Fruit fly (Drosophila melanogaster) whole organism, wandering third instar larva: ENCODE results near the gene PIG-B.

Source experiments
- Abd-B ChIP-seq: fragments of >200 bp; optimal IDR thresholded peaks from 2 replicates; lab custom pipeline; 2017; ENCODE audit warnings: missing biosample characterization, missing genetic modification characterization
- CG32264 ChIP-seq: fragments of 200-800 bp; sonication (Bioruptor generic); optimal IDR thresholded peaks from 2 replicates; lab custom pipeline; 2016; ENCODE audit warnings: missing biosample characterization, missing genetic modification characterization
- CG9705 ChIP-seq: fragments of 200-800 bp; sonication (Bioruptor generic); optimal IDR thresholded peaks from 2 replicates; lab custom pipeline; 2018; ENCODE audit warnings: missing biosample characterization, mild to moderate bottlenecking, missing genetic modification characterization
- CrebA ChIP-seq: fragments of 200-800 bp; sonication (Bioruptor generic); optimal IDR thresholded peaks from 2 replicates; lab custom pipeline; 2016; ENCODE audit warnings: missing biosample characterization, mild to moderate bottlenecking, missing genetic modification characterization, borderline replicate concordance
- Dfd ChIP-seq: fragments of >200 bp; optimal IDR thresholded peaks from 2 replicates; lab custom pipeline; 2017; ENCODE audit warnings: missing biosample characterization, missing genetic modification characterization
- Dif ChIP-seq: fragments of 200-275, 200-300 bp; sonication (Bioruptor generic); optimal IDR thresholded peaks from 2 replicates; lab custom pipeline; 2018; ENCODE audit warnings: missing biosample characterization, missing genetic modification characterization; ENCODE audit not compliant: partially characterized antibody
- GATAd ChIP-seq: sonication (Bioruptor generic); optimal IDR thresholded peaks from 2 replicates; lab custom pipeline; 2016; ENCODE audit warnings: missing biosample characterization, missing genetic modification characterization
- HLH106 ChIP-seq: fragments of 200-800 bp; optimal IDR thresholded peaks from 3 replicates; lab custom pipeline; 2019; ENCODE audit warnings: missing biosample characterization, mild to moderate bottlenecking, missing genetic modification characterization, moderate library complexity
- Hnf4 ChIP-seq: fragments of 200-800 bp; sonication (Bioruptor generic); optimal IDR thresholded peaks from 2 replicates; lab custom pipeline; 2016; ENCODE audit warnings: missing biosample characterization, mild to moderate bottlenecking, missing genetic modification characterization
- Hr78 ChIP-seq: fragments of >200 bp; optimal IDR thresholded peaks from 2 replicates; lab custom pipeline; 2017; ENCODE audit warnings: missing biosample characterization, missing genetic modification characterization
- Hr83 ChIP-seq: fragments of 200-300 bp; sonication (Bioruptor generic); optimal IDR thresholded peaks from 2 replicates; lab custom pipeline; 2016; ENCODE audit warnings: missing biosample characterization, mild to moderate bottlenecking, missing genetic modification characterization, moderate library complexity; ENCODE audit not compliant: poor library complexity, severe bottlenecking
- Jra ChIP-seq: sonication (Bioruptor generic); optimal IDR thresholded peaks from 2 replicates; lab custom pipeline; 2016; ENCODE audit warnings: missing biosample characterization, missing genetic modification characterization
- Mio ChIP-seq: sonication (Bioruptor generic); optimal IDR thresholded peaks from 2 replicates; lab custom pipeline; 2016; ENCODE audit warnings: missing biosample characterization, missing genetic modification characterization
- Myc ChIP-seq: fragments of >200 bp; optimal IDR thresholded peaks from 2 replicates; lab custom pipeline; 2017
- N ChIP-seq: fragments of >200 bp; optimal IDR thresholded peaks from 2 replicates; lab custom pipeline; 2018; ENCODE audit warnings: missing biosample characterization, missing external identifiers, missing genetic modification characterization
- OdsH ChIP-seq: fragments of 200-800 bp; sonication (Bioruptor generic); optimal IDR thresholded peaks from 2 replicates; lab custom pipeline; 2016; ENCODE audit warnings: missing biosample characterization, mild to moderate bottlenecking, missing genetic modification characterization
- Rel ChIP-seq, 2 experiments: fragments of 200-800 bp; sonication (Bioruptor generic) in 1 of 2; optimal IDR thresholded peaks; 2 replicates in 1 of 2; 3 replicates in 1 of 2; lab custom pipeline; 2016 to 2019; ENCODE audit warnings: mild to moderate bottlenecking in 2 of 2, missing biosample characterization in 2 of 2, missing genetic modification characterization in 2 of 2, moderate library complexity in 1 of 2
- Sp1 ChIP-seq: fragments of 200-800 bp; sonication (Bioruptor generic); optimal IDR thresholded peaks from 3 replicates; lab custom pipeline; 2019; ENCODE audit warnings: missing biosample characterization, mild to moderate bottlenecking, missing genetic modification characterization, moderate library complexity
- br ChIP-seq: fragments of 200-800 bp; sonication (Bioruptor generic); optimal IDR thresholded peaks from 2 replicates; lab custom pipeline; 2016; ENCODE audit warnings: missing biosample characterization, missing genetic modification characterization
- brk ChIP-seq: fragments of 200-800 bp; sonication (Bioruptor generic); optimal IDR thresholded peaks from 2 replicates; lab custom pipeline; 2016; ENCODE audit warnings: missing biosample characterization, mild to moderate bottlenecking, missing genetic modification characterization
- dmrt93B ChIP-seq: fragments of 200-800 bp; sonication (Bioruptor generic); optimal IDR thresholded peaks from 2 replicates; lab custom pipeline; 2018; ENCODE audit warnings: missing biosample characterization, mild to moderate bottlenecking, missing genetic modification characterization
- dsf ChIP-seq: sonication (Bioruptor generic); optimal IDR thresholded peaks from 2 replicates; lab custom pipeline; 2016; ENCODE audit warnings: missing biosample characterization, missing genetic modification characterization, borderline replicate concordance
- ey ChIP-seq: fragments of 200-800 bp; sonication (Bioruptor generic); optimal IDR thresholded peaks from 2 replicates; lab custom pipeline; 2016; ENCODE audit warnings: missing biosample characterization, missing genetic modification characterization
- foxo ChIP-seq, 2 experiments: fragments of 200-800 bp; sonication (Bioruptor generic); optimal IDR thresholded peaks; 2 replicates in 1 of 2; 3 replicates in 1 of 2; lab custom pipeline; 2016 to 2017; ENCODE audit warnings: missing biosample characterization in 2 of 2, missing genetic modification characterization in 2 of 2
- fru ChIP-seq: fragments of 200-800 bp; sonication (Bioruptor generic); optimal IDR thresholded peaks from 3 replicates; lab custom pipeline; 2016; ENCODE audit warnings: missing biosample characterization, mild to moderate bottlenecking, missing genetic modification characterization
- h ChIP-seq: fragments of 200-800 bp; sonication (Bioruptor generic); optimal IDR thresholded peaks from 3 replicates; lab custom pipeline; 2016; ENCODE audit warnings: missing biosample characterization, mild to moderate bottlenecking, missing genetic modification characterization
- jim ChIP-seq: fragments of 175-275, 200-325 bp; sonication (Bioruptor generic); optimal IDR thresholded peaks from 2 replicates; lab custom pipeline; 2016; ENCODE audit warnings: missing biosample characterization, mild to moderate bottlenecking, missing genetic modification characterization
- psq ChIP-seq: fragments of 200-800 bp; sonication (Bioruptor generic); optimal IDR thresholded peaks from 3 replicates; lab custom pipeline; 2017; ENCODE audit warnings: missing biosample characterization, mild to moderate bottlenecking, missing genetic modification characterization, moderate library complexity
- rgr ChIP-seq: fragments of 200-800 bp; sonication (Bioruptor generic); optimal IDR thresholded peaks from 3 replicates; lab custom pipeline; 2016; ENCODE audit warnings: missing biosample characterization, mild to moderate bottlenecking, missing genetic modification characterization
- sage ChIP-seq: fragments of 200-800 bp; sonication (Bioruptor generic); optimal IDR thresholded peaks from 2 replicates; lab custom pipeline; 2016; ENCODE audit warnings: missing biosample characterization, mild to moderate bottlenecking, missing genetic modification characterization
- sv ChIP-seq: fragments of 200-800 bp; sonication (Bioruptor generic); optimal IDR thresholded peaks from 3 replicates; lab custom pipeline; 2016; ENCODE audit warnings: missing biosample characterization, missing genetic modification characterization
- tai ChIP-seq: sonication (Bioruptor generic); optimal IDR thresholded peaks from 2 replicates; lab custom pipeline; 2016; ENCODE audit warnings: missing biosample characterization, missing genetic modification characterization
- usp ChIP-seq: fragments of >200 bp; optimal IDR thresholded peaks from 2 replicates; lab custom pipeline; 2017; ENCODE audit warnings: missing biosample characterization, missing genetic modification characterization

PIG-B gene

dm6 chr3L:3776559-3777097 is 34.4 kb upstream of the PIG-B start:
- TF ChIP-seq Myc (lab: Kevin White, UChicago) (no peak), CrebA (GFP tag; lab: Kevin White, UChicago) (peak; percentile 46), OdsH (GFP tag; lab: Kevin White, UChicago) (no peak), Sp1 (GFP tag; lab: Kevin White, UChicago) (peak; percentile 0)

dm6 chr3L:3778463-3778862 is 32.6 kb upstream of the PIG-B start:
- TF ChIP-seq rgr (GFP tag; lab: Kevin White, UChicago) (peak; percentile 3), psq (GFP tag; lab: Kevin White, UChicago) (peak; percentile 14), dsf (GFP tag; lab: Kevin White, UChicago) (no peak), ey (GFP tag; lab: Kevin White, UChicago) (peak; percentile 35), HLH106 (tag; lab: Kevin White, UChicago) (peak; percentile 62), dmrt93B (GFP tag; lab: Kevin White, UChicago) (peak; percentile 41)

- peak; percentile 19 for TF ChIP-seq Hnf4
- no peak for TF ChIP-seq Rel (GFP tag; optimal IDR thresholded peaks at IDR 0.05; lab: Kevin White, UChicago)
- TF ChIP-seq Rel (tag; optimal IDR thresholded peaks at IDR 0.05; lab: Kevin White, UChicago), result no peak
- TF ChIP-seq dmrt93B (GFP tag; lab: Kevin White, UChicago), result no peak
- TF ChIP-seq psq (GFP tag; lab: Kevin White, UChicago), result peak; percentile 92
- no peak for TF ChIP-seq Sp1 (GFP tag; lab: Kevin White, UChicago)
Measured at dm6 chr3L:3782584-3783218, 28.4 kb upstream of the PIG-B start.

- TF ChIP-seq br (no peak), HLH106 (tag; lab: Kevin White, UChicago) (no peak), Dfd (peak; percentile 12)
Measured at dm6 chr3L:3783436-3783835, 27.6 kb upstream of the PIG-B start.

dm6 chr3L:3784001-3784400 is 27.1 kb upstream of the PIG-B start:
- TF ChIP-seq Hr83 (GFP tag; lab: Kevin White, UChicago), result no peak
- no peak for TF ChIP-seq Rel (GFP tag; optimal IDR thresholded peaks at IDR 0.05; lab: Kevin White, UChicago)
- TF ChIP-seq Rel (tag; optimal IDR thresholded peaks at IDR 0.05; lab: Kevin White, UChicago), result no peak
- no peak for TF ChIP-seq Mio (GFP tag; lab: Kevin White, UChicago)
- no peak for TF ChIP-seq Myc (lab: Kevin White, UChicago)
- TF ChIP-seq foxo (GFP tag; optimal IDR thresholded peaks at IDR 0.05; lab: Kevin White, UChicago), result no peak
- TF ChIP-seq OdsH (GFP tag; lab: Kevin White, UChicago), result no peak
- no peak for TF ChIP-seq CG32264 (GFP tag; lab: Kevin White, UChicago)
- TF ChIP-seq tai (GFP tag; lab: Kevin White, UChicago), result no peak
- no peak for TF ChIP-seq fru (GFP tag; lab: Kevin White, UChicago)
- no peak for TF ChIP-seq Jra (GFP tag; lab: Kevin White, UChicago)

dm6 chr3L:3785002-3785661 is 25.9 kb upstream of the PIG-B start:
- TF ChIP-seq tai (GFP tag; lab: Kevin White, UChicago), result peak; percentile 92
- peak; percentile 99 for TF ChIP-seq h (GFP tag; lab: Kevin White, UChicago)
- no peak for TF ChIP-seq usp
- TF ChIP-seq CrebA (GFP tag; lab: Kevin White, UChicago), result peak; percentile 92
- no peak for TF ChIP-seq Dif (GFP tag; lab: Kevin White, UChicago)
- TF ChIP-seq Abd-B, result no peak
- peak; percentile 90 to 99 for TF ChIP-seq foxo (GFP tag; optimal IDR thresholded peaks at IDR 0.05; lab: Kevin White, UChicago)
- TF ChIP-seq OdsH (GFP tag; lab: Kevin White, UChicago), result peak; percentile 98
- TF ChIP-seq fru (GFP tag; lab: Kevin White, UChicago), result peak; percentile 99
- peak; percentile 94 for TF ChIP-seq Sp1 (GFP tag; lab: Kevin White, UChicago)
- peak; percentile 96 for TF ChIP-seq Rel (GFP tag; optimal IDR thresholded peaks at IDR 0.05; lab: Kevin White, UChicago)
- no peak for TF ChIP-seq Rel (tag; optimal IDR thresholded peaks at IDR 0.05; lab: Kevin White, UChicago)
- peak; percentile 94 for TF ChIP-seq sage (GFP tag; lab: Kevin White, UChicago)
- TF ChIP-seq brk (GFP tag; lab: Kevin White, UChicago), result peak; percentile 89
- no peak for TF ChIP-seq jim (GFP tag; lab: Kevin White, UChicago)
- no peak for TF ChIP-seq Hr78 (GFP tag; lab: Kevin White, UChicago)
- peak; percentile 92 for TF ChIP-seq Mio (GFP tag; lab: Kevin White, UChicago)
- TF ChIP-seq dsf (GFP tag; lab: Kevin White, UChicago), result peak; percentile 87
- peak; percentile 74 for TF ChIP-seq Hr83 (GFP tag; lab: Kevin White, UChicago)
- peak; percentile 87 for TF ChIP-seq sv
- peak; percentile 90 for TF ChIP-seq Jra (GFP tag; lab: Kevin White, UChicago)
- peak; percentile 99 for TF ChIP-seq CG32264 (GFP tag; lab: Kevin White, UChicago)
- TF ChIP-seq ey (GFP tag; lab: Kevin White, UChicago), result peak; percentile 99
- TF ChIP-seq N (GFP tag; lab: Kevin White, UChicago), result no peak
- TF ChIP-seq dmrt93B (GFP tag; lab: Kevin White, UChicago), result peak; percentile 88
- TF ChIP-seq CG9705, result peak; percentile 46
- TF ChIP-seq GATAd (GFP tag; lab: Kevin White, UChicago), result peak; percentile 81
- TF ChIP-seq psq (GFP tag; lab: Kevin White, UChicago), result peak; percentile 98
- TF ChIP-seq Myc (lab: Kevin White, UChicago), result no peak
